Fruit fly (Drosophila melanogaster) whole organism, embryonic: ENCODE data around the gene PAN3.
A peak's percentile ranks its signal among the peaks of the same experiment; 100 is the strongest.

Experiments used
- B-H2 ChIP-seq: fragments of 200-800 bp; sonication (Bioruptor generic); optimal IDR thresholded peaks from 2 replicates; lab custom pipeline; 2018; ENCODE audit warnings: missing biosample characterization, mild to moderate bottlenecking, missing genetic modification characterization
- BtbVII ChIP-seq: fragments of 200-800 bp; sonication (Bioruptor generic); optimal IDR thresholded peaks from 3 replicates; lab custom pipeline; 2017; ENCODE audit warnings: missing biosample characterization, mild to moderate bottlenecking, missing genetic modification characterization
- CG10321 ChIP-seq: fragments of 200-800 bp; sonication (Bioruptor generic); IDR thresholded peaks from 2 replicates; pipeline ENCODE4 v1.3.6; 2022; ENCODE audit warnings: missing biosample characterization, missing genetic modification characterization
- CG10959 ChIP-seq: fragments of 200-800 bp; sonication (Bioruptor generic); IDR thresholded peaks from 2 replicates; pipeline ENCODE4 v1.3.6; 2022; ENCODE audit warnings: missing biosample characterization, missing genetic modification characterization
- CG10979 ChIP-seq: fragments of 200-800 bp; sonication (Bioruptor generic); optimal IDR thresholded peaks from 2 replicates; lab custom pipeline; 2018; ENCODE audit warnings: missing biosample characterization, mild to moderate bottlenecking, missing genetic modification characterization, moderate library complexity
- CG11085 ChIP-seq: fragments of 200-800 bp; sonication (Bioruptor generic); IDR thresholded peaks from 2 replicates; pipeline ENCODE4 v1.3.6; 2022; ENCODE audit warnings: missing biosample characterization, missing genetic modification characterization
- CG12071 ChIP-seq: fragments of 200-800 bp; sonication (Bioruptor generic); optimal IDR thresholded peaks from 3 replicates; lab custom pipeline; 2018; ENCODE audit warnings: missing biosample characterization, mild to moderate bottlenecking, missing genetic modification characterization
- CG12219 ChIP-seq: fragments of 200-800 bp; sonication (Bioruptor generic); optimal IDR thresholded peaks from 3 replicates; lab custom pipeline; 2018; ENCODE audit warnings: missing biosample characterization, mild to moderate bottlenecking, missing genetic modification characterization
- CG12299 ChIP-seq: fragments of 200-800 bp; sonication (Bioruptor generic); optimal IDR thresholded peaks from 2 replicates; lab custom pipeline; 2018; ENCODE audit warnings: missing biosample characterization, mild to moderate bottlenecking, missing genetic modification characterization
- CG1233 ChIP-seq: fragments of 200-800 bp; sonication (Bioruptor generic); optimal IDR thresholded peaks from 4 replicates; lab custom pipeline; 2018; ENCODE audit warnings: missing biosample characterization, mild to moderate bottlenecking, missing genetic modification characterization
- CG12391 ChIP-seq: fragments of 200-800 bp; sonication (Bioruptor generic); optimal IDR thresholded peaks from 3 replicates; lab custom pipeline; 2018; ENCODE audit warnings: missing biosample characterization, mild to moderate bottlenecking, missing genetic modification characterization, moderate library complexity
- CG13123 ChIP-seq: fragments of 200-800 bp; sonication (Bioruptor generic); optimal IDR thresholded peaks from 2 replicates; lab custom pipeline; 2016; ENCODE audit warnings: missing biosample characterization, missing genetic modification characterization
- CG13287 ChIP-seq: fragments of 200-800 bp; sonication (Bioruptor generic); IDR thresholded peaks from 2 replicates; pipeline ENCODE4 v1.3.6; 2022; ENCODE audit warnings: missing biosample characterization, missing genetic modification characterization; ENCODE audit not compliant: partially characterized antibody
- CG13775 ChIP-seq: fragments of 200-800 bp; sonication (Bioruptor generic); optimal IDR thresholded peaks from 3 replicates; lab custom pipeline; 2017; ENCODE audit warnings: missing biosample characterization, mild to moderate bottlenecking, missing genetic modification characterization
- CG16813 ChIP-seq: fragments of 200-800 bp; sonication (Bioruptor generic); IDR thresholded peaks from 3 replicates; pipeline ENCODE4 v1.3.6; 2022; ENCODE audit warnings: missing biosample characterization, missing genetic modification characterization; ENCODE audit not compliant: partially characterized antibody
- CG17328 ChIP-seq: fragments of 200-800 bp; sonication (Bioruptor generic); IDR thresholded peaks from 2 replicates; pipeline ENCODE4 v1.3.6; 2022; ENCODE audit warnings: missing biosample characterization, missing genetic modification characterization
- CG17359 ChIP-seq: fragments of 200-800 bp; sonication (Bioruptor generic); optimal IDR thresholded peaks from 3 replicates; lab custom pipeline; 2018; ENCODE audit warnings: missing biosample characterization, mild to moderate bottlenecking, missing genetic modification characterization, moderate library complexity
- CG17912 ChIP-seq: fragments of 200-800 bp; sonication (Bioruptor generic); optimal IDR thresholded peaks from 2 replicates; lab custom pipeline; 2018; ENCODE audit warnings: missing biosample characterization, mild to moderate bottlenecking, missing genetic modification characterization
- CG18011 ChIP-seq: fragments of 200-800 bp; sonication (Bioruptor generic); optimal IDR thresholded peaks from 2 replicates; lab custom pipeline; 2017; ENCODE audit warnings: missing biosample characterization, missing genetic modification characterization, mild to moderate bottlenecking, moderate library complexity, missing genotype
- CG30020 ChIP-seq: fragments of 200-800 bp; optimal IDR thresholded peaks from 2 replicates; lab custom pipeline; 2019; ENCODE audit warnings: missing biosample characterization, mild to moderate bottlenecking, missing genetic modification characterization, moderate library complexity
- CG32767 ChIP-seq: fragments of 200-800 bp; sonication (Bioruptor generic); IDR thresholded peaks from 2 replicates; pipeline ENCODE4 v1.3.6; 2022; ENCODE audit warnings: missing biosample characterization, missing genetic modification characterization
- CG4707 ChIP-seq: fragments of 200-800 bp; sonication (Bioruptor generic); optimal IDR thresholded peaks from 2 replicates; lab custom pipeline; 2018; ENCODE audit warnings: missing biosample characterization, mild to moderate bottlenecking, missing genetic modification characterization, moderate library complexity
- CG8478 ChIP-seq: fragments of >200 bp; optimal IDR thresholded peaks from 2 replicates; lab custom pipeline; 2018
- CG8924 ChIP-seq: fragments of 200-800 bp; optimal IDR thresholded peaks from 3 replicates; lab custom pipeline; 2019; ENCODE audit warnings: missing biosample characterization, mild to moderate bottlenecking, missing genetic modification characterization, moderate library complexity
- CG9817 ChIP-seq: fragments of 200-800 bp; sonication (Bioruptor generic); optimal IDR thresholded peaks from 2 replicates; lab custom pipeline; 2018; ENCODE audit warnings: missing biosample characterization, mild to moderate bottlenecking, missing genetic modification characterization, moderate library complexity
- CrebB ChIP-seq: fragments of 200-800 bp; sonication (Bioruptor generic); optimal IDR thresholded peaks from 3 replicates; lab custom pipeline; 2018; ENCODE audit warnings: missing biosample characterization, mild to moderate bottlenecking, missing genetic modification characterization
- D ChIP-seq, 2 experiments: fragments of 200-800 bp in 1 of 2; fragments of >200 bp in 1 of 2; sonication (Bioruptor generic) in 1 of 2; optimal IDR thresholded peaks; 2 replicates in 1 of 2; 3 replicates in 1 of 2; lab custom pipeline; 2017; ENCODE audit warnings: mild to moderate bottlenecking in 1 of 2, missing biosample characterization in 1 of 2, missing genetic modification characterization in 1 of 2, missing genetic modification reagents in 1 of 2
- Doc3 ChIP-seq: fragments of 200-800 bp; sonication (Bioruptor generic); IDR thresholded peaks from 3 replicates; pipeline ENCODE4 v1.3.6; 2022; ENCODE audit warnings: missing biosample characterization, missing genetic modification characterization; ENCODE audit not compliant: partially characterized antibody
- HmgD ChIP-seq: fragments of 200-800 bp; sonication (Bioruptor generic); optimal IDR thresholded peaks from 3 replicates; lab custom pipeline; 2016; ENCODE audit warnings: missing biosample characterization, missing genetic modification characterization
- ase ChIP-seq: fragments of 200-800 bp; sonication (Bioruptor generic); IDR thresholded peaks from 3 replicates; pipeline ENCODE4 v1.3.6; 2022; ENCODE audit warnings: missing biosample characterization, missing genetic modification characterization
- en ChIP-seq: fragments of 200-800 bp; sonication (Bioruptor generic); optimal IDR thresholded peaks from 2 replicates; lab custom pipeline; 2016; ENCODE audit warnings: missing biosample characterization, missing genetic modification characterization
- gcm2 ChIP-seq: fragments of 200-800 bp; sonication (Bioruptor generic); optimal IDR thresholded peaks from 2 replicates; lab custom pipeline; 2016; ENCODE audit warnings: missing biosample characterization, missing genetic modification characterization
- ham ChIP-seq: fragments of 200-800 bp; sonication (Bioruptor generic); IDR thresholded peaks from 2 replicates; pipeline ENCODE4 v1.3.6; 2022; ENCODE audit warnings: missing biosample characterization, missing genetic modification characterization
- ind ChIP-seq: fragments of 200-800 bp; sonication (Bioruptor generic); optimal IDR thresholded peaks from 3 replicates; lab custom pipeline; 2016; ENCODE audit warnings: missing biosample characterization, missing genetic modification characterization
- kay ChIP-seq: fragments of 200-800 bp; sonication (Bioruptor generic); optimal IDR thresholded peaks from 2 replicates; lab custom pipeline; 2016; ENCODE audit warnings: missing biosample characterization, missing genetic modification characterization
- luna ChIP-seq: fragments of 200-800 bp; sonication (Bioruptor generic); optimal IDR thresholded peaks from 2 replicates; lab custom pipeline; 2016; ENCODE audit warnings: missing biosample characterization, missing genetic modification characterization
- mam ChIP-seq: fragments of 200-800 bp; sonication (Bioruptor generic); optimal IDR thresholded peaks from 3 replicates; lab custom pipeline; 2016; ENCODE audit warnings: missing biosample characterization, missing genetic modification characterization
- onecut ChIP-seq: fragments of 200-800 bp; sonication (Bioruptor generic); IDR thresholded peaks from 2 replicates; pipeline ENCODE4 v1.3.6; 2022; ENCODE audit warnings: missing biosample characterization, missing genetic modification characterization
- p53 ChIP-seq: fragments of 200-800 bp; sonication (Bioruptor generic); optimal IDR thresholded peaks from 2 replicates; lab custom pipeline; 2016; ENCODE audit warnings: missing biosample characterization, missing genetic modification characterization
- pb ChIP-seq: fragments of 200-800 bp; sonication (Bioruptor generic); optimal IDR thresholded peaks from 3 replicates; lab custom pipeline; 2016; ENCODE audit warnings: missing biosample characterization, missing genetic modification characterization
- pfk ChIP-seq: fragments of 200-800 bp; sonication (Bioruptor generic); optimal IDR thresholded peaks from 2 replicates; lab custom pipeline; 2018; ENCODE audit warnings: missing biosample characterization, mild to moderate bottlenecking, missing genetic modification characterization, moderate library complexity
- salm ChIP-seq: fragments of 200-800 bp; sonication (Bioruptor generic); optimal IDR thresholded peaks from 2 replicates; lab custom pipeline; 2018; ENCODE audit warnings: missing biosample characterization, mild to moderate bottlenecking, missing genetic modification characterization
- seq ChIP-seq: fragments of 200-800 bp; sonication (Bioruptor generic); IDR thresholded peaks from 2 replicates; pipeline ENCODE4 v1.3.6; 2022; ENCODE audit warnings: missing biosample characterization, missing genetic modification characterization
- trh ChIP-seq: fragments of 200-800 bp; sonication (Bioruptor generic); optimal IDR thresholded peaks from 2 replicates; lab custom pipeline; 2016; ENCODE audit warnings: missing biosample characterization, missing genetic modification characterization
- zen2 ChIP-seq: fragments of 200-800 bp; sonication (Bioruptor generic); IDR thresholded peaks from 3 replicates; pipeline ENCODE4 v1.3.6; 2022; ENCODE audit warnings: missing biosample characterization, missing genetic modification characterization; ENCODE audit not compliant: partially characterized antibody

The PAN3 gene

DNA sequence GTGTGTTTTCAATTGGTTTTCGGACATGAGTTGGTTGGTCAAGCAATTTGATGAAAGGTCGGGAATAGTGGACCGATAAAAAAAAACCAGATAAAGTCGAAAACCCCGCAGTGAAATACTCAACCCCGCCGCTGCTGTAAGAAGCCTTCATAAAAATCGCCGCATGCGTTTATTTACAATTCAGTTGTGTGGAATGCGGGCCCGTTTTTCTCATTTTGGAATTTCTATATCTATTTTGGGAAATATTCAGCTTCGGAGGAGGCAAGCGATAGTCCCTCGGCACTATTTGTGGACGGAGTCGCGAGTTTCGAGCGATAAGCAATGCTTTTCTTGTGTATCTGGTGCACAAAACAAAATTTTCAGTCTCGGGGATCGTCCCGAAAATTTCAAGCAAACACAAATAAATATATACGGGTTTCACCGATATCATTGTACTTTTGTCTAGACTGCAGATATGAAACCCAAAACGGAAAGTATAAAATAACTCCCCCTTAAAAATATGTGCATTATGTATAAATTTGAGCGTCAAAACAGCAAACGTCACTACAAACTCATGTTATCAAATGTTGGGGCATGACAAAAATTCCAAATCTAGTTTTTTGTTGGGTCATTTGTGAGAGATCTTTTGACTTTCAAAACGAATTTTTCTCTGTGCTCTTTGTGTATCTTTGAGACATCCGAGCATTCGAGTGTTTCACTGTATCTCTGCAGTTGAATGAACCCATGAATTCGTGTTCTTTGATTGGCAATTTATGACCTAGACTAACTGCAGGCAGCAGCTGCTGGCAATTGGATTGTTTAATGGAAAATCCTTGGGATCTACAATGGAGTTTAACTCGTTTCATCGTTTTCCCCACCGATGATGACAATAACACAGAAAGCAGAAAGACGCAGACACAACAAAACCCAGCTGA is 11.7 kb upstream of the PAN3 start (continued):
- TF ChIP-seq ind (GFP tag; lab: Kevin White, UChicago) (peak; percentile 10), CG10959 (GFP tag; lab: Robert Waterston, UW) (no peak), salm (tag; lab: Kevin White, UChicago) (no peak), BtbVII (GFP tag; lab: Kevin White, UChicago) (peak; percentile 1), CrebB (tag; lab: Kevin White, UChicago) (no peak), CG10979 (tag; lab: Kevin White, UChicago) (peak; percentile 63), CG8924 (peak; percentile 35), CG18011 (no peak)

DNA sequence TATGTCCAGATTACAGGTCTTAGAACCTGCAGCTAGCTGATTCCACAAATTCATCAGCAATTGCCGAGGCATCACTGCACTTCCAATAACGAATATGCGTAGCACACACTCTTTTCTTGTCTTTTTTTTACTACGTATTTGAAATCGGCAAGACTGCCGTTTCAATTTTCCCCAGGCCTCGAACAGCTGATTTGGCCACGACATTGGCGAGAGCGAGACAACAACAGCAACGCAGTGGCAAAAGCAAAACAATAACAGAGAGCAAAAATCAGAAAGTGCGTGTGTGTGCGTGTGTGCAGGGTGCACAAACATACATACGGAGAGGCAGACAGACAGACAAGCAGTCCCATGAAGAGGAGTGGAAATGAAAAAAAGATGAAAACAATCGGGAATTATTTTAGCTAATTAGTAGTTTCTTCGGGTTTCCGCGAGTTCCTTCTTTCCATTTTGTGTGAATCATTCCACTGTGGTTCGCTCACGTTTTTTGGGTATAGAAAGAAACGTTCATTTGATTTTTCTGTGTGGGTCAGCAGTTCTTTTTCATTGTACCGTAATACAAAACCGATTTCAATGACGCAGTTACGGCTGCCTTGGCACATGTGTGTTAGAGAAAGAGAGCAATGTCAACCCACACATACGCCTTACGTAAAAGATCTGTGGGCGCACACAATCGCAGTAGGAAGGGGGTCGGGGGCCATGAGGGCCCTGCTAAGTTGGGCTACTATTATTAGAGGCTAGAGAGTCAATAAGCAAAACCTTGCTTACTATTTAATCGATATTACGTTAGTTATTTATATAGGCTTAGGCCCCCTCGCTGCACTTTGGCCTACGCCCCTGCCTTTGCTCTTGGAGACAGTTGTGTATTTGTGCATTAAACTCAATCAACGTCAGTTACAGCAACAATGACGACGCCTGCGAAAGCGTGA is 10.6 kb upstream of the PAN3 start:
- TF ChIP-seq onecut (GFP tag; lab: Robert Waterston, UW) = peak; percentile 97
- peak; percentile 98 for TF ChIP-seq gcm2 (GFP tag; lab: Kevin White, UChicago)
- TF ChIP-seq seq = peak; percentile 99
- TF ChIP-seq Doc3 = no peak
- peak; percentile 99 for TF ChIP-seq mam
- peak; percentile 93 for TF ChIP-seq CG12299 (tag; lab: Kevin White, UChicago)
- no peak; the same call in 1 of the 2 replicates for TF ChIP-seq CG13287 (GFP tag; lab: Robert Waterston, UW)
- peak; percentile 97 for TF ChIP-seq ham (GFP tag; lab: Robert Waterston, UW)
- TF ChIP-seq kay (GFP tag; lab: Kevin White, UChicago) = peak; percentile 97
- TF ChIP-seq CG8478 = no peak
- peak; percentile 91 for TF ChIP-seq B-H2
- peak; percentile 97 for TF ChIP-seq luna
- peak; percentile 94 for TF ChIP-seq CG17912 (GFP tag; lab: Kevin White, UChicago)
- TF ChIP-seq en (GFP tag; lab: Kevin White, UChicago) = peak; percentile 97
- peak; percentile 98 for TF ChIP-seq pb (GFP tag; lab: Kevin White, UChicago)
- peak; percentile 98 for TF ChIP-seq CG13775
- TF ChIP-seq trh (GFP tag; lab: Kevin White, UChicago) = peak; percentile 96
- peak; percentile 97 for TF ChIP-seq HmgD (GFP tag; lab: Kevin White, UChicago)
- peak; percentile 1 for TF ChIP-seq D (optimal IDR thresholded peaks at IDR 0.05; lab: Kevin White, UChicago)
- TF ChIP-seq D (GFP tag; optimal IDR thresholded peaks at IDR 0.05; lab: Kevin White, UChicago) = peak; percentile 97
- peak; percentile 99 for TF ChIP-seq CG17359
- peak; percentile 99 for TF ChIP-seq CG11085 (GFP tag; lab: Robert Waterston, UW)
- TF ChIP-seq p53 (GFP tag; lab: Kevin White, UChicago) = peak; percentile 97
- peak; percentile 98 for TF ChIP-seq CG9817 (tag; lab: Kevin White, UChicago)
- peak; percentile 99 for TF ChIP-seq ase (GFP tag; lab: Robert Waterston, UW)
- TF ChIP-seq pfk (GFP tag; lab: Kevin White, UChicago) = peak; percentile 63
- TF ChIP-seq CG16813 (GFP tag; lab: Robert Waterston, UW) = no peak
- peak; percentile 99 for TF ChIP-seq CG17328 (GFP tag; lab: Robert Waterston, UW)
- peak; percentile 98 for TF ChIP-seq CG1233 (GFP tag; lab: Kevin White, UChicago)
- TF ChIP-seq CG32767 (GFP tag; lab: Robert Waterston, UW) = peak; percentile 99
- peak; percentile 98 for TF ChIP-seq CG13123
- TF ChIP-seq CG30020 = peak; percentile 76
- TF ChIP-seq CG12071 (GFP tag; lab: Kevin White, UChicago) = peak; percentile 98
- peak; percentile 96 for TF ChIP-seq CG10321 (GFP tag; lab: Robert Waterston, UW)
- peak; percentile 98 for TF ChIP-seq CG12219 (GFP tag; lab: Kevin White, UChicago)
- peak; percentile 97 for TF ChIP-seq CG12391 (tag; lab: Kevin White, UChicago)
- TF ChIP-seq CG4707 (GFP tag; lab: Kevin White, UChicago) = peak; percentile 92
- no peak for TF ChIP-seq zen2
